Worm (Caenorhabditis elegans) whole organism, mixed stage, embryonic: ENCODE results near the gene T02H6.3.

Experiments
- M03D4.4 ChIP-seq: sonication (generic microtip); optimal IDR thresholded peaks from 2 replicates; lab custom pipeline; 2017; ENCODE audit warnings: mild to moderate bottlenecking, missing genetic modification characterization, missing compliant biosample characterization
- elt-3 ChIP-seq: fragments of 150-350 bp; optimal IDR thresholded peaks from 2 replicates; lab custom pipeline; 2014; ENCODE audit warnings: missing biosample characterization, missing genetic modification characterization
- pha-4 ChIP-seq: fragments of 150-350 bp; optimal IDR thresholded peaks from 2 replicates; lab custom pipeline; 2018; ENCODE audit warnings: missing biosample characterization, missing genetic modification reagents, missing genetic modification characterization
- snpc-4 ChIP-seq: fragments of 150-350 bp; optimal IDR thresholded peaks from 2 replicates; lab custom pipeline; 2014; ENCODE audit warnings: missing biosample characterization, missing genetic modification characterization
- unc-39 ChIP-seq: fragments of 150-350 bp; optimal IDR thresholded peaks from 2 replicates; lab custom pipeline; 2014; ENCODE audit warnings: missing biosample characterization, missing genetic modification characterization

DNA sequence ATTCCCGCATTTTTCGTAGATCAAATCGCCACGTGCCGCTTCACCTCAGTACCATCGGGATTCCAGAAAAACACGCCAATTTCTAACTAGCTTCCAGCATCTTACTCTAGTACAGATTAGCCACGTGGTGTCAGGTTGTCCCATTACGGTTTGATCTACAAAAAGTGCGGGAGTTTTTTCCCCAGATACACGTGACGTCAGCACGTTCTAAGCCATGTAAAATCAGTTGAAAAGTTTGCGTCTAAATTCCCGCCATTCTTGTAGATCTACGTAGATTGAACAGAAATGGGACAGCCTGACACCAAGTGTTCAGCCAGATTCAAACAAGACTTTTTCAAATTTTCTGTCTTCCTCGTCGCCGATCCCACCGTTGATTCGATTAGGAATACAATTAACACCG is 13.1 kb upstream of the T02H6.3 start, which contains the start of gene T02H6.9:
- no peak for TF ChIP-seq unc-39 (tag; lab: Kevin White, UChicago)
- no peak for TF ChIP-seq elt-3
- no peak for TF ChIP-seq snpc-4
- TF ChIP-seq M03D4.4 (tag; lab: Kevin White, UChicago) = no peak
- no peak for TF ChIP-seq pha-4 (tag; lab: Kevin White, UChicago)
